Fruit fly (Drosophila melanogaster) whole organism, prepupa: ENCODE measurements around the gene milt.
A peak's percentile ranks its signal among the peaks of the same experiment; 100 is the strongest.

Source experiments
- Blimp-1 ChIP-seq: fragments of 200-800 bp; sonication (Bioruptor generic); optimal IDR thresholded peaks from 3 replicates; lab custom pipeline; 2017; ENCODE audit warnings: missing biosample characterization, missing genetic modification characterization, mild to moderate bottlenecking, moderate library complexity, missing genetic modification reagents
- CG10669 ChIP-seq: fragments of 200-800 bp; sonication (Bioruptor generic); optimal IDR thresholded peaks from 3 replicates; lab custom pipeline; 2018; ENCODE audit warnings: missing biosample characterization, mild to moderate bottlenecking, missing genetic modification characterization, moderate library complexity
- CG11762 ChIP-seq: fragments of 200-800 bp; sonication (Bioruptor generic); optimal IDR thresholded peaks from 3 replicates; lab custom pipeline; 2016; ENCODE audit warnings: missing biosample characterization, missing genetic modification characterization; ENCODE audit not compliant: insufficient read depth
- CG1621 ChIP-seq: fragments of 200-800 bp; sonication (Bioruptor generic); optimal IDR thresholded peaks from 3 replicates; lab custom pipeline; 2018; ENCODE audit warnings: missing biosample characterization, mild to moderate bottlenecking, missing genetic modification characterization
- CG3032 ChIP-seq: fragments of 200-800 bp; optimal IDR thresholded peaks from 2 replicates; lab custom pipeline; 2019; ENCODE audit warnings: missing biosample characterization, mild to moderate bottlenecking, missing genetic modification characterization, moderate library complexity
- CG31627 ChIP-seq: fragments of 200-800 bp; sonication (Bioruptor generic); optimal IDR thresholded peaks from 3 replicates; lab custom pipeline; 2016; ENCODE audit warnings: missing biosample characterization, missing genetic modification characterization
- CG32006 ChIP-seq: fragments of 200-800 bp; sonication (Bioruptor generic); optimal IDR thresholded peaks from 3 replicates; lab custom pipeline; 2017; ENCODE audit warnings: missing biosample characterization, mild to moderate bottlenecking, missing genetic modification characterization
- CG34406 ChIP-seq: fragments of 200-800 bp; sonication (Bioruptor generic); optimal IDR thresholded peaks from 3 replicates; lab custom pipeline; 2016; ENCODE audit warnings: missing biosample characterization, missing genetic modification characterization
- CG3919 ChIP-seq: fragments of 200-800 bp; sonication (Bioruptor generic); optimal IDR thresholded peaks from 3 replicates; lab custom pipeline; 2016; ENCODE audit warnings: missing biosample characterization, missing genetic modification characterization
- CG4318 ChIP-seq: fragments of 200-800 bp; sonication (Bioruptor generic); optimal IDR thresholded peaks from 3 replicates; lab custom pipeline; 2017; ENCODE audit warnings: missing biosample characterization, mild to moderate bottlenecking, missing genetic modification characterization
- CG6163 ChIP-seq: fragments of 200-800 bp; sonication (Bioruptor generic); IDR thresholded peaks from 3 replicates; pipeline ENCODE4 v1.3.6; 2022; ENCODE audit warnings: missing biosample characterization, missing genetic modification characterization
- CG6792 ChIP-seq: fragments of 200-800 bp; sonication (Bioruptor generic); optimal IDR thresholded peaks from 3 replicates; lab custom pipeline; 2016; ENCODE audit warnings: missing biosample characterization, missing genetic modification characterization
- CG6808 ChIP-seq: fragments of 200-800 bp; sonication (Bioruptor generic); optimal IDR thresholded peaks from 3 replicates; lab custom pipeline; 2017; ENCODE audit warnings: missing biosample characterization, missing genetic modification characterization, mild to moderate bottlenecking, moderate library complexity, missing genetic modification reagents
- CG6854 ChIP-seq: fragments of 200-800 bp; sonication (Bioruptor generic); optimal IDR thresholded peaks from 2 replicates; lab custom pipeline; 2017; ENCODE audit warnings: missing biosample characterization, mild to moderate bottlenecking, missing genetic modification characterization
- CG8319 ChIP-seq: fragments of 200-800 bp; sonication (Bioruptor generic); optimal IDR thresholded peaks from 3 replicates; lab custom pipeline; 2016; ENCODE audit warnings: missing biosample characterization, missing genetic modification characterization
- Eip75B ChIP-seq: fragments of 200-800 bp; sonication (Bioruptor generic); optimal IDR thresholded peaks from 3 replicates; lab custom pipeline; 2016; ENCODE audit warnings: missing biosample characterization, missing genetic modification characterization
- Eip78C ChIP-seq: fragments of 200-800 bp; sonication (Bioruptor generic); peaks from one replicate; lab custom pipeline; 2016; ENCODE audit warnings: missing biosample characterization, missing genetic modification characterization
- Eip93F ChIP-seq: fragments of 200-800 bp; sonication (Bioruptor generic); optimal IDR thresholded peaks from 2 replicates; lab custom pipeline; 2016; ENCODE audit warnings: missing biosample characterization, mild to moderate bottlenecking, missing genetic modification characterization
- Hr38 ChIP-seq: sonication (Bioruptor generic); optimal IDR thresholded peaks from 2 replicates; lab custom pipeline; 2016; ENCODE audit warnings: missing biosample characterization, missing genetic modification characterization
- Hr39 ChIP-seq: fragments of 200-800 bp; sonication (Bioruptor generic); optimal IDR thresholded peaks from 2 replicates; lab custom pipeline; 2016; ENCODE audit warnings: missing biosample characterization, missing genetic modification characterization
- Hr4 ChIP-seq: fragments of 200-800 bp; sonication (Bioruptor generic); optimal IDR thresholded peaks from 3 replicates; lab custom pipeline; 2016; ENCODE audit warnings: missing biosample characterization, missing genetic modification characterization
- Lpt ChIP-seq: fragments of 200-800 bp; sonication (Bioruptor generic); optimal IDR thresholded peaks from 3 replicates; lab custom pipeline; 2016; ENCODE audit warnings: missing biosample characterization, missing genetic modification characterization
- OdsH ChIP-seq: fragments of 200-800 bp; sonication (Bioruptor generic); optimal IDR thresholded peaks from 3 replicates; lab custom pipeline; 2016; ENCODE audit warnings: missing biosample characterization, missing genetic modification characterization
- Smox ChIP-seq: fragments of 200-800 bp; sonication (Bioruptor generic); optimal IDR thresholded peaks from 3 replicates; lab custom pipeline; 2016; ENCODE audit warnings: missing biosample characterization, missing genetic modification characterization
- Sox14 ChIP-seq: fragments of 200-800 bp; sonication (Bioruptor generic); optimal IDR thresholded peaks from 3 replicates; lab custom pipeline; 2016; ENCODE audit warnings: missing biosample characterization, missing genetic modification characterization
- Sox15 ChIP-seq: fragments of 200-800 bp; sonication (Bioruptor generic); optimal IDR thresholded peaks from 3 replicates; lab custom pipeline; 2016; ENCODE audit warnings: missing biosample characterization, missing genetic modification characterization
- achi ChIP-seq: fragments of 200-800 bp; sonication (Bioruptor generic); optimal IDR thresholded peaks from 3 replicates; lab custom pipeline; 2016; ENCODE audit warnings: missing biosample characterization, missing genetic modification characterization
- cyc ChIP-seq: fragments of 200-800 bp; sonication (Bioruptor generic); optimal IDR thresholded peaks from 3 replicates; lab custom pipeline; 2016; ENCODE audit warnings: missing biosample characterization, missing genetic modification characterization
- esn ChIP-seq: fragments of 200-800 bp; sonication (Bioruptor generic); optimal IDR thresholded peaks from 2 replicates; lab custom pipeline; 2016; ENCODE audit warnings: missing biosample characterization, mild to moderate bottlenecking, missing genetic modification characterization, moderate library complexity
- fd59A ChIP-seq: fragments of 200-800 bp; sonication (Bioruptor generic); optimal IDR thresholded peaks from 2 replicates; lab custom pipeline; 2017; ENCODE audit warnings: missing biosample characterization, mild to moderate bottlenecking, missing genetic modification characterization, missing genetic modification reagents
- fd85E ChIP-seq: fragments of 200-800 bp; sonication (Bioruptor generic); optimal IDR thresholded peaks from 3 replicates; lab custom pipeline; 2016; ENCODE audit warnings: missing biosample characterization, missing genetic modification characterization
- fkh ChIP-seq: fragments of 200-800 bp; sonication (Bioruptor generic); optimal IDR thresholded peaks from 3 replicates; lab custom pipeline; 2017; ENCODE audit warnings: missing biosample characterization, mild to moderate bottlenecking, missing genetic modification characterization, moderate library complexity
- lz ChIP-seq: fragments of 200-800 bp; sonication (Bioruptor generic); optimal IDR thresholded peaks from 3 replicates; lab custom pipeline; 2016; ENCODE audit warnings: missing biosample characterization, missing genetic modification characterization
- net ChIP-seq: fragments of 200-800 bp; sonication (Bioruptor generic); optimal IDR thresholded peaks from 3 replicates; lab custom pipeline; 2016; ENCODE audit warnings: missing biosample characterization, missing genetic modification characterization
- pdm3 ChIP-seq: fragments of 200-800 bp; sonication (Bioruptor generic); optimal IDR thresholded peaks from 3 replicates; lab custom pipeline; 2016; ENCODE audit warnings: missing biosample characterization, missing genetic modification characterization
- salr ChIP-seq, 2 experiments: fragments of 200-800 bp; sonication (Bioruptor generic); optimal IDR thresholded peaks; 3 replicates each; lab custom pipeline; 2016 to 2018; ENCODE audit warnings: missing biosample characterization in 2 of 2, missing genetic modification characterization in 2 of 2, mild to moderate bottlenecking in 1 of 2
- spab ChIP-seq: fragments of 200-800 bp; sonication (Bioruptor generic); optimal IDR thresholded peaks from 2 replicates; lab custom pipeline; 2017; ENCODE audit warnings: missing biosample characterization, mild to moderate bottlenecking, missing genetic modification characterization, missing genetic modification reagents
- ss ChIP-seq, 2 experiments: fragments of 200-800 bp; sonication (Bioruptor generic); optimal IDR thresholded peaks; 2 replicates in 1 of 2; 3 replicates in 1 of 2; lab custom pipeline; 2017 to 2018; ENCODE audit warnings: mild to moderate bottlenecking in 2 of 2, missing biosample characterization in 2 of 2, missing genetic modification characterization in 2 of 2, moderate library complexity in 1 of 2
- svp ChIP-seq: fragments of 200-800 bp; sonication (Bioruptor generic); peaks from one replicate; lab custom pipeline; 2016; ENCODE audit warnings: missing biosample characterization, missing genetic modification characterization
- topi ChIP-seq: fragments of 200-800 bp; sonication (Bioruptor generic); optimal IDR thresholded peaks from 3 replicates; lab custom pipeline; 2016; ENCODE audit warnings: missing biosample characterization, missing genetic modification characterization
- vri ChIP-seq: fragments of 200-800 bp; sonication (Bioruptor generic); optimal IDR thresholded peaks from 3 replicates; lab custom pipeline; 2016; ENCODE audit warnings: missing biosample characterization, mild to moderate bottlenecking, missing genetic modification characterization

Gene milt

DNA sequence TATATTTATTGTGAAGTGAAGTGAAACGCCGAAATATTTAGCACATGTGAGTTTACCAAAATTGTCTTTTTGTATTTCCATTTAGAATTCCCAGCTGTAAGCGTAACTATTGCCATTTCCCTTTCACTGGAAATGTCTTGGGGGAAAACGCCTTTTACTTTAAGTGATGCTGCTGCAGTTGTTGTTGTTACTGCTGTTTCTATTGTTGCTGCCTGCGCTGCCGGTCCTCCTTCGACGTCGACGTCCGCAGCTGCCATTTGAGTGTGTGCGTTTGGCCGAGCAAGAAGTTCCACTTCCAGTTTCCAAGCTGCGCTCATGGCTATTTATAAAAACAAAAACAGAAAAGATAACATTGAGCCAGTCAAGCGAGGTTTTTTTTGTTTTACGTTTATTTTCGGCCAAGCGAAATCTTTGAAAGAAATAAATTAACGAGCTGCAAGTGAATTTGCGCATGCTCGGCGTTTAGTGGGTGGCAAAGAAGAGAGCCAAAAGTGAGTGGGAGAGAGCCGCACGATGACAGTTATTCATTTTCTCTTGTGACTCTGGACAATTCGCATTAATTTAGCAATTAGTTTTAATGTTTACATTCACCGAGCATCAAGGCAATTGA, 12.2 kb downstream of the milt start (continued):
- TF ChIP-seq svp (GFP tag; lab: Kevin White, UChicago) (peak; percentile 35), pdm3 (no peak), Sox14 (GFP tag; lab: Kevin White, UChicago) (no peak), CG10669 (GFP tag; lab: Kevin White, UChicago) (no peak), Blimp-1 (GFP tag; lab: Kevin White, UChicago) (no peak), CG6854 (GFP tag; lab: Kevin White, UChicago) (no peak)

DNA sequence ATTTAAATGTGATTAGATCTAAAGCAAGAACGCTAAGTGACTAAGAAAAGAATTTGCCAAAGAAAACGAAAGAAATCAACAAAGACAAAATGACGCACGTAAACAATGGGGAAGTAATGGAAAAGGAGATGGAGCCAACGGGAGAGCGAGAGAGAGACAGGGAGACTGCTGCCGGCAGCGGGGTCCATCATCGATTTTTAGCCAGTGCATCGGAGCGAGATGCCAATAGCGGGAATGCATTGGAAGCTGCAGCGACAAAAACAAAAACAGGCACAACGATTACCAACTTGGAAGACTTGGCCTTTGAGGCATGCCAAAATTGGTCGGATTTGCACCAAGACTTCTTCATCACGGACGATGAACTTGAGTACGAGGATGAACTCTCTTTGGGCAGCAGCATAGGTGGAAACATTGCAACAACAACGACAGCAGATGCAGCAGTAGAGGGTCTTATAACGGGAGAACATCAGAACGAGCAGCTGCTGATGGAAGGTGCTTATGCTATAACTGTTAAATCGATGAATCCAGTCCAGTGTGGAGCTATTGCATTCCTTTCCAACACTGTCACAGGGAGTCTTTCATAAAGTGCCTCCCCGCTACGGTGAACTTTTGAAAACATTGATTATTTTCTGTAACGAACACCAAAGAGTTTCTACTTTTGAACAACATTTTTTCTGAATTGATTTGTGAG, 13.0 kb downstream of the milt start:
- peak; percentile 30 for TF ChIP-seq Eip78C (GFP tag; lab: Kevin White, UChicago)
- no peak for TF ChIP-seq CG34406
- peak; percentile 42; the same call in 2 of the 3 replicates for TF ChIP-seq CG6163 (GFP tag; lab: Robert Waterston, UW)
- TF ChIP-seq svp (GFP tag; lab: Kevin White, UChicago): peak; percentile 20
- TF ChIP-seq net (GFP tag; lab: Kevin White, UChicago): peak; percentile 19
- peak in 1 of 2 experiments; percentile 34 for TF ChIP-seq ss (GFP tag; optimal IDR thresholded peaks at IDR 0.05; lab: Kevin White, UChicago)
- peak; percentile 21 for TF ChIP-seq Sox14 (GFP tag; lab: Kevin White, UChicago)
- no peak for TF ChIP-seq esn (GFP tag; lab: Kevin White, UChicago)

DNA sequence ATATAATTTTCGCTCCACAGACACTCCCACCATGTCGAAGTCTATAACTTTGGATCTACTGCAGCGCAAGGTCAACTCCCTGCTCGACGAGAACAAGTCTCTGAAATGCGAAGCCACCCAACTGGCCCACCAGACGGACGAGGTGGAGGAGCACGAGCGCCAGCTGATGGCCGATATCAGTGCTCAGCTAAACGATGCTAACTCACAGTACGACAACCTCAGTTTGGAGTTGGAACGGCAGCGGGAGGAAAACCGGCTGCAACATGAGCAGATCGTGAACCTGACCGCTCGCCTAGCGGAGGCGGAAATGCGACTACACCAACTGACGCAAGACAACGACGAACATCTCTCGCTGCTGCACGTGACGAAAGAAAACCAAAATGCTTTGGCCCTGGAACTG, 14.1 kb downstream of the milt start:
- no peak for TF ChIP-seq Lpt (GFP tag; lab: Kevin White, UChicago)
- TF ChIP-seq fd85E (GFP tag; lab: Kevin White, UChicago): no peak
- no peak for TF ChIP-seq fkh (GFP tag; lab: Kevin White, UChicago)
- TF ChIP-seq Eip78C (GFP tag; lab: Kevin White, UChicago): peak; percentile 45
- TF ChIP-seq CG6792: no peak

DNA sequence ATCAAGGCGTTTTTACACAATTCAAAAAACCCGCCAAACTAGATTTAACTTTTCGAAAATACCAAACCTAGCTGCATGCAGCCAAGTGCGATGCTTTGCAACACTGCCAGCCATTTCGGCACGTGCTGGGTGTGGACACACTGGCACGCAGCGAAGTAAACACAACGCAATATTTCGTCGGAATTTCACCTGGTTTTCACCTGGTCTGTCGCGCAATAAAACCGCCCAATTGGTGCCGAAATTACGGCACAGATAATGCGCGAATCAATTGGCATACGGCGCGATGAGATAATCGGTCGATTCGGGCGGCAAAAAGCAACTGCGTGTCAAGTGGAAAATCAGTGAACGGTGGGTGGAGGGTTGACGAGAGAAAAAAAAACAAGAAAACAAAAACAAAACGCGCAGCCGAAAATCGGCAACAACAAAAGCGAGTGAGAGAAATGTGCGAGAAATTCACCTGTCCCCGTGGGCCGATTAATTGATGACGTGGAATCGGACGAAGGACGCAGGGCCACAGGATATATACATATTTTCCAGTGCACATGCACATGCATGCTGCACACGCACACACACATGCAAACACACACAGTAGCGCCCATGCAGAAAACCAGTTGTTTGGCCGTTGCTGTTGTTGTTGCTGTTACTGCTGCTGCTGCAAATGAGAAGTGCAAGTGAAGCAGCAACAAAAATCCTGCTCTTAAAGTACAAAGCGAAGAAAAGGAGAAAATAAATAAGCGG, 18.7 kb downstream of the milt start, which contains the start of gene Mnn1:
Gene Mnn1 (plus strand): TSS at position 113 of the 738 bp plus-strand sequence.
- peak; percentile 30 for TF ChIP-seq CG3032 (tag; lab: Kevin White, UChicago)
- TF ChIP-seq CG34406: no peak
- peak; percentile 23 for TF ChIP-seq cyc (GFP tag; lab: Kevin White, UChicago)
- peak; percentile 48 for TF ChIP-seq esn (GFP tag; lab: Kevin White, UChicago)
- TF ChIP-seq topi (GFP tag; lab: Kevin White, UChicago): peak; percentile 49
- no peak for TF ChIP-seq CG3919 (GFP tag; lab: Kevin White, UChicago)
- TF ChIP-seq lz (GFP tag; lab: Kevin White, UChicago): peak; percentile 28
- TF ChIP-seq fkh (GFP tag; lab: Kevin White, UChicago): no peak
- peak; percentile 63 for TF ChIP-seq Eip93F (GFP tag; lab: Kevin White, UChicago)
- no peak for TF ChIP-seq OdsH
- TF ChIP-seq Eip78C (GFP tag; lab: Kevin White, UChicago): peak; percentile 76
- no peak for TF ChIP-seq pdm3
- TF ChIP-seq Blimp-1 (GFP tag; lab: Kevin White, UChicago): peak; percentile 77
- no peak for TF ChIP-seq CG11762 (GFP tag; lab: Kevin White, UChicago)
- peak; percentile 46 for TF ChIP-seq Sox14 (GFP tag; lab: Kevin White, UChicago)
- no peak for TF ChIP-seq CG32006
- no peak for TF ChIP-seq salr (GFP tag; optimal IDR thresholded peaks at IDR 0.05; lab: Kevin White, UChicago)
- TF ChIP-seq spab (GFP tag; lab: Kevin White, UChicago): no peak
- no peak for TF ChIP-seq Hr38 (GFP tag; lab: Kevin White, UChicago)
- TF ChIP-seq CG4318 (GFP tag; lab: Kevin White, UChicago): no peak
- TF ChIP-seq svp (GFP tag; lab: Kevin White, UChicago): no peak
- no peak for TF ChIP-seq fd59A (GFP tag; lab: Kevin White, UChicago)
- TF ChIP-seq Hr39 (GFP tag; lab: Kevin White, UChicago): no peak
- TF ChIP-seq CG6792: no peak
- TF ChIP-seq CG8319: no peak
- no peak for TF ChIP-seq CG1621 (tag; lab: Kevin White, UChicago)
- no peak for TF ChIP-seq CG6808 (GFP tag; lab: Kevin White, UChicago)
- TF ChIP-seq Sox15 (GFP tag; lab: Kevin White, UChicago): no peak
- no peak for TF ChIP-seq Hr4
- TF ChIP-seq Eip75B (GFP tag; lab: Kevin White, UChicago): peak; percentile 24
- TF ChIP-seq vri (GFP tag; lab: Kevin White, UChicago): peak; percentile 99
- no peak for TF ChIP-seq achi (GFP tag; lab: Kevin White, UChicago)
- TF ChIP-seq Smox (GFP tag; lab: Kevin White, UChicago): no peak
- no peak for TF ChIP-seq fd85E (GFP tag; lab: Kevin White, UChicago)
- TF ChIP-seq CG31627 (GFP tag; lab: Kevin White, UChicago): peak; percentile 7
